Fruit fly (Drosophila melanogaster) whole organism, embryonic: ENCODE data around the gene CG42815.

ENCODE experiments used
- CG10267 ChIP-seq: fragments of 200-800 bp; sonication (Bioruptor generic); optimal IDR thresholded peaks from 2 replicates; lab custom pipeline; 2018; ENCODE audit warnings: missing biosample characterization, mild to moderate bottlenecking, missing genetic modification characterization, moderate library complexity
- CG10366 ChIP-seq: fragments of 200-800 bp; sonication (Bioruptor generic); IDR thresholded peaks from 2 replicates; pipeline ENCODE4 v1.3.6; 2022; ENCODE audit warnings: missing biosample characterization, missing genetic modification characterization
- CG10959 ChIP-seq: fragments of 200-800 bp; sonication (Bioruptor generic); IDR thresholded peaks from 2 replicates; pipeline ENCODE4 v1.3.6; 2022; ENCODE audit warnings: missing biosample characterization, missing genetic modification characterization
- CG12219 ChIP-seq: fragments of 200-800 bp; sonication (Bioruptor generic); optimal IDR thresholded peaks from 3 replicates; lab custom pipeline; 2018; ENCODE audit warnings: missing biosample characterization, mild to moderate bottlenecking, missing genetic modification characterization
- CG12236 ChIP-seq: fragments of 200-800 bp; sonication (Bioruptor generic); optimal IDR thresholded peaks from 2 replicates; lab custom pipeline; 2016; ENCODE audit warnings: missing biosample characterization, missing genetic modification characterization
- CG17186 ChIP-seq: fragments of 200-800 bp; sonication (Bioruptor generic); optimal IDR thresholded peaks from 3 replicates; lab custom pipeline; 2017; ENCODE audit warnings: missing biosample characterization, missing genetic modification reagents, missing genetic modification characterization
- CG3065 ChIP-seq: fragments of 200-800 bp; sonication (Bioruptor generic); optimal IDR thresholded peaks from 2 replicates; lab custom pipeline; 2016; ENCODE audit warnings: missing biosample characterization, missing genetic modification characterization
- CG4360 ChIP-seq: fragments of 200-800 bp; sonication (Bioruptor generic); IDR thresholded peaks from 2 replicates; pipeline ENCODE4 v1.3.6; 2022; ENCODE audit warnings: missing biosample characterization, missing genetic modification characterization
- CG4730 ChIP-seq: fragments of 200-800 bp; sonication (Bioruptor generic); IDR thresholded peaks from 2 replicates; pipeline ENCODE4 v1.3.6; 2022; ENCODE audit warnings: missing biosample characterization, missing genetic modification characterization
- CG6791 ChIP-seq: fragments of 200-800 bp; sonication (Bioruptor generic); IDR thresholded peaks from 3 replicates; pipeline ENCODE4 v1.3.6; 2022; ENCODE audit warnings: missing biosample characterization, missing genetic modification characterization; ENCODE audit not compliant: partially characterized antibody
- CG7357 ChIP-seq: fragments of 200-800 bp; sonication (Bioruptor generic); IDR thresholded peaks from 3 replicates; pipeline ENCODE4 v1.3.6; 2022; ENCODE audit warnings: missing biosample characterization, missing genetic modification characterization
- CG9215 ChIP-seq: fragments of 200-800 bp; sonication (Bioruptor generic); IDR thresholded peaks from 2 replicates; pipeline ENCODE4 v1.3.6; 2022; ENCODE audit warnings: missing biosample characterization, missing genetic modification characterization
- CTCF ChIP-seq: fragments of 200-800 bp; sonication (Bioruptor generic); optimal IDR thresholded peaks from 2 replicates; lab custom pipeline; 2017; ENCODE audit warnings: missing biosample characterization, mild to moderate bottlenecking, missing genetic modification characterization, moderate library complexity
- CkIIα-i1 ChIP-seq: fragments of 200-800 bp; sonication (Bioruptor generic); IDR thresholded peaks from 2 replicates; pipeline ENCODE4 v1.3.6; 2022; ENCODE audit warnings: missing biosample characterization, missing genetic modification characterization
- D ChIP-seq, 2 experiments: fragments of 200-800 bp in 1 of 2; fragments of >200 bp in 1 of 2; sonication (Bioruptor generic) in 1 of 2; optimal IDR thresholded peaks; 2 replicates in 1 of 2; 3 replicates in 1 of 2; lab custom pipeline; 2017; ENCODE audit warnings: mild to moderate bottlenecking in 1 of 2, missing biosample characterization in 1 of 2, missing genetic modification characterization in 1 of 2, missing genetic modification reagents in 1 of 2
- D19B ChIP-seq: fragments of 200-800 bp; sonication (Bioruptor generic); optimal IDR thresholded peaks from 2 replicates; lab custom pipeline; 2017; ENCODE audit warnings: missing biosample characterization, mild to moderate bottlenecking, missing genetic modification characterization
- E2f2 ChIP-seq: fragments of 200-800 bp; sonication (Bioruptor generic); IDR thresholded peaks from 2 replicates; pipeline ENCODE4 v1.3.6; 2022; ENCODE audit warnings: missing biosample characterization, missing genetic modification characterization
- Ets65A ChIP-seq: fragments of 200-800 bp; sonication (Bioruptor generic); peaks from one replicate; lab custom pipeline; 2016; ENCODE audit warnings: missing biosample characterization, missing genetic modification characterization
- Hand ChIP-seq: fragments of 200-800 bp; sonication (Bioruptor generic); optimal IDR thresholded peaks from 2 replicates; lab custom pipeline; 2017; ENCODE audit warnings: mild to moderate bottlenecking, missing biosample characterization, missing genetic modification reagents, missing genetic modification characterization
- Hey ChIP-seq: fragments of 200-800 bp; sonication (Bioruptor generic); optimal IDR thresholded peaks from 3 replicates; lab custom pipeline; 2018; ENCODE audit warnings: missing biosample characterization, mild to moderate bottlenecking, missing genetic modification characterization
- HmgD ChIP-seq: fragments of 200-800 bp; sonication (Bioruptor generic); optimal IDR thresholded peaks from 3 replicates; lab custom pipeline; 2016; ENCODE audit warnings: missing biosample characterization, missing genetic modification characterization
- Nf-YB ChIP-seq: fragments of 200-800 bp; sonication (Bioruptor generic); optimal IDR thresholded peaks from 3 replicates; lab custom pipeline; 2019; ENCODE audit warnings: missing biosample characterization, mild to moderate bottlenecking, missing genetic modification characterization, moderate library complexity
- Nf-YC ChIP-seq: fragments of 200-800 bp; optimal IDR thresholded peaks from 3 replicates; lab custom pipeline; 2019; ENCODE audit warnings: missing biosample characterization, mild to moderate bottlenecking, missing genetic modification characterization, moderate library complexity
- Pdp1 ChIP-seq, 2 experiments: fragments of 200-800 bp; sonication (Bioruptor generic); optimal IDR thresholded peaks; 3 replicates each; lab custom pipeline; 2016; ENCODE audit warnings: missing biosample characterization in 2 of 2, missing genetic modification characterization in 2 of 2, mild to moderate bottlenecking in 1 of 2, moderate library complexity in 1 of 2
- Rx ChIP-seq: fragments of 200-800 bp; sonication (Bioruptor generic); IDR thresholded peaks from 2 replicates; pipeline ENCODE4 v1.3.6; 2022; ENCODE audit warnings: missing biosample characterization, missing genetic modification characterization
- ash1 ChIP-seq: fragments of 200-800 bp; sonication (Bioruptor generic); optimal IDR thresholded peaks from 2 replicates; lab custom pipeline; 2018; ENCODE audit warnings: missing biosample characterization, mild to moderate bottlenecking, missing genetic modification characterization
- bab2 ChIP-seq: fragments of 200-800 bp; sonication (Bioruptor generic); optimal IDR thresholded peaks from 2 replicates; lab custom pipeline; 2016; ENCODE audit warnings: missing biosample characterization, missing genetic modification characterization
- croc ChIP-seq: fragments of 200-800 bp; sonication (Bioruptor generic); conservative IDR thresholded peaks from 3 replicates; pipeline ENCODE4 v1.3.6; 2022; ENCODE audit warnings: missing biosample characterization, missing genetic modification characterization
- dpn ChIP-seq, 2 experiments: fragments of 200-800 bp; sonication (Bioruptor generic); optimal IDR thresholded peaks; 3 replicates each; lab custom pipeline; 2016; ENCODE audit warnings: missing biosample characterization in 2 of 2, missing genetic modification characterization in 2 of 2
- gcm2 ChIP-seq: fragments of 200-800 bp; sonication (Bioruptor generic); optimal IDR thresholded peaks from 2 replicates; lab custom pipeline; 2016; ENCODE audit warnings: missing biosample characterization, missing genetic modification characterization
- grau ChIP-seq: fragments of 200-800 bp; optimal IDR thresholded peaks from 3 replicates; lab custom pipeline; 2019; ENCODE audit warnings: missing biosample characterization, mild to moderate bottlenecking, missing genetic modification characterization, moderate library complexity
- gro ChIP-seq: fragments of 200-800 bp; sonication (Bioruptor generic); optimal IDR thresholded peaks from 2 replicates; lab custom pipeline; 2016; ENCODE audit warnings: missing biosample characterization, missing genetic modification characterization
- gsb ChIP-seq: fragments of 200-800 bp; sonication (Bioruptor generic); IDR thresholded peaks from 2 replicates; pipeline ENCODE4 v1.3.6; 2022; ENCODE audit warnings: missing biosample characterization, missing genetic modification characterization
- jigr1 ChIP-seq: fragments of 200-800 bp; sonication (Bioruptor generic); IDR thresholded peaks from 3 replicates; pipeline ENCODE4 v1.3.6; 2022; ENCODE audit warnings: missing biosample characterization, missing genetic modification characterization
- jing ChIP-seq: fragments of 200-800 bp; sonication (Bioruptor generic); optimal IDR thresholded peaks from 2 replicates; lab custom pipeline; 2018; ENCODE audit warnings: missing biosample characterization, mild to moderate bottlenecking, missing genetic modification characterization
- knrl ChIP-seq: fragments of 200-800 bp; sonication (Bioruptor generic); IDR thresholded peaks from 3 replicates; pipeline ENCODE4 v1.3.6; 2022; ENCODE audit warnings: missing biosample characterization, missing genetic modification characterization; ENCODE audit not compliant: partially characterized antibody
- lola ChIP-seq, 3 experiments: fragments of >200 bp in 2 of 3; fragments of 200-800 bp in 1 of 3; sonication (Bioruptor generic) in 1 of 3; optimal IDR thresholded peaks; 2 replicates each; lab custom pipeline; 2017 to 2019; ENCODE audit warnings: missing biosample characterization in 3 of 3, missing genetic modification characterization in 3 of 3, mild to moderate bottlenecking in 1 of 3, moderate library complexity in 1 of 3
- lov ChIP-seq, 2 experiments: fragments of 200-800 bp in 1 of 2; fragments of >200 bp in 1 of 2; sonication (Bioruptor generic) in 1 of 2; IDR thresholded peaks in 1 of 2; optimal IDR thresholded peaks in 1 of 2; 2 replicates in 1 of 2; 3 replicates in 1 of 2; pipeline versions ENCODE4 v1.3.6 to Lab custom; 2017 to 2022; ENCODE audit warnings: missing biosample characterization in 1 of 2, missing genetic modification characterization in 1 of 2
- oc ChIP-seq: fragments of 200-800 bp; sonication (Bioruptor generic); optimal IDR thresholded peaks from 2 replicates; lab custom pipeline; 2018; ENCODE audit warnings: missing biosample characterization, mild to moderate bottlenecking, missing genetic modification characterization, moderate library complexity
- pfk ChIP-seq: fragments of 200-800 bp; sonication (Bioruptor generic); optimal IDR thresholded peaks from 2 replicates; lab custom pipeline; 2018; ENCODE audit warnings: missing biosample characterization, mild to moderate bottlenecking, missing genetic modification characterization, moderate library complexity
- phol ChIP-seq: fragments of 200-800 bp; sonication (Bioruptor generic); optimal IDR thresholded peaks from 3 replicates; lab custom pipeline; 2018; ENCODE audit warnings: missing biosample characterization, mild to moderate bottlenecking, missing genetic modification characterization, moderate library complexity
- scrt ChIP-seq: fragments of 200-800 bp; sonication (Bioruptor generic); optimal IDR thresholded peaks from 2 replicates; lab custom pipeline; 2018; ENCODE audit warnings: missing biosample characterization, mild to moderate bottlenecking, missing genetic modification characterization, moderate library complexity
- seq ChIP-seq: fragments of 200-800 bp; sonication (Bioruptor generic); IDR thresholded peaks from 2 replicates; pipeline ENCODE4 v1.3.6; 2022; ENCODE audit warnings: missing biosample characterization, missing genetic modification characterization
- ssp ChIP-seq: fragments of 200-800 bp; sonication (Bioruptor generic); IDR thresholded peaks from 2 replicates; pipeline ENCODE4 v1.3.6; 2022; ENCODE audit warnings: missing biosample characterization, missing genetic modification characterization
- toy ChIP-seq: fragments of 200-800 bp; sonication (Bioruptor generic); IDR thresholded peaks from 2 replicates; pipeline ENCODE4 v1.3.6; 2022; ENCODE audit warnings: missing biosample characterization, missing genetic modification characterization
- vfl ChIP-seq: fragments of 200-800 bp; sonication (Bioruptor generic); optimal IDR thresholded peaks from 2 replicates; lab custom pipeline; 2016; ENCODE audit warnings: missing biosample characterization, missing genetic modification characterization
- vnd ChIP-seq: fragments of 200-800 bp; sonication (Bioruptor generic); IDR thresholded peaks from 3 replicates; pipeline ENCODE4 v1.3.6; 2022; ENCODE audit warnings: missing biosample characterization, missing genetic modification characterization; ENCODE audit not compliant: partially characterized antibody

CG42815 gene

DNA sequence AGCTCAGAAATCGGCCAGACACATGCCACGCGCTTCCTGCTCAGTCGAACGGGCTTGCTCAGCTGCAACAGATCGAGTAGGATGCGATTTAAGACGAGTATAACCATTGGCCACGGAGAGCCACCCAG lies 33.3 kb downstream of the CG42815 start, which contains the start of gene CG32182:
Gene CG32182, plus strand, starts transcription at position 29 of the 128 bp plus-strand sequence.
- TF ChIP-seq jing (GFP tag; lab: Kevin White, UChicago), result no peak
- TF ChIP-seq HmgD (GFP tag; lab: Kevin White, UChicago), result no peak
- TF ChIP-seq CG4730 (GFP tag; lab: Robert Waterston, UW), result no peak
- no peak for TF ChIP-seq CG10366 (GFP tag; lab: Robert Waterston, UW)
- TF ChIP-seq lov (optimal IDR thresholded peaks at IDR 0.05; lab: Kevin White, UChicago), result no peak
- 0 out of 3 replicates have a peak, but pooled peaks have one; percentile 2 for TF ChIP-seq lov (GFP tag; IDR thresholded peaks at IDR 0.05; lab: Robert Waterston, UW)
- TF ChIP-seq knrl (GFP tag; lab: Robert Waterston, UW), result no peak
- no peak for TF ChIP-seq bab2 (GFP tag; lab: Kevin White, UChicago)
- TF ChIP-seq grau (tag; lab: Kevin White, UChicago), result no peak
- 0 out of 3 replicates have a peak, but pooled peaks have one; percentile 3 for TF ChIP-seq CG6791

DNA sequence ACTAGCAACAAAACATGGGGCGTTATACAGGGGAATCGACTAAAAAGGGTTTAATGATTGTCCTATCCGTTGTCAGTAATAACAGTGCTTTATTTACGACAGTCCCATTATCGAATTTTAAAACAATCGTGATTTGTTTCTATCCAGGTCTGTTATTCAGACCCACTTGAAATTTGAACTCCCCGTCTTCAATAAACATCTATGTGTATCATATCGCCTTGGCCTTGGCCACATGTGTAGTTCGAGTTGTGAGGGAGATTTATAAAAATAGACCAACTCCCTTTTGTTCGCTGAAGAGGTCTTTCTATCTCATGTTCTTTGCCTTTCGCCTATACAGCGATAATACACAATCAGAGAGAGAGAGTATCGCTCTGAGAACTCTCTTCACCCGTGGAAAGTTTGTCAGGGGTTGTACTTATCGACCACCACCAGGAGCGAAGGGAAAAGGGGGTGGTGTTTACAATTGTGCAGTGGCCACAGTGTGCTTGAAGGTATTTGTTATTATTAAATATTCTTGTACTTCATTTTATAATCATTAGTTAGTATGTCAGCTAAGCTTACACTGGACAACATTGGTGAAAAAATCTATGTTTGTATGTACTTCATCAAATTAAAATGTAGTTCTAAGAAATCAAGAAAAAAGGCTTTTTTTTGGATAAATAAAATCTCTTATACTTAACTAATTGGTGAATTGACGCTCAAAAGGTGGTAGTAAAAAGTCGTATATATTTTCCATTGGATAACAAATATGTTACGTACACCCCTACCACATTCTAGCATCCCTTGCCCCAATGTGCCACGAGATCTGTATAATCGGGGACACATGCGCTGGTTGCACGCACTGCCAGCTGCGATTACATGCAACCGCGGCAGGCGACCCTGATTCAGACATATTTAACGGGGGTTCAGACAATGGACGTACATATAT lies 33.9 kb downstream of the CG42815 start:
- no peak for TF ChIP-seq vfl
- no peak for TF ChIP-seq D19B
- TF ChIP-seq Nf-YB (GFP tag; lab: Kevin White, UChicago), result peak; percentile 64
- TF ChIP-seq Hey, result peak; percentile 35
- peak; percentile 14 for TF ChIP-seq scrt (GFP tag; lab: Kevin White, UChicago)
- TF ChIP-seq CG4360 (GFP tag; lab: Robert Waterston, UW), result peak; percentile 28; the same call in 1 of the 2 replicates
- peak in 1 of 3 experiments; percentile 96 for TF ChIP-seq lola (GFP tag; optimal IDR thresholded peaks at IDR 0.05; lab: Kevin White, UChicago)
- no peak for TF ChIP-seq CG9215 (GFP tag; lab: Robert Waterston, UW)
- peak; percentile 38; the same call in 1 of the 2 replicates for TF ChIP-seq ssp (GFP tag; lab: Robert Waterston, UW)
- no peak for TF ChIP-seq toy (GFP tag; lab: Robert Waterston, UW)
- TF ChIP-seq CG3065, result peak; percentile 51
- TF ChIP-seq CG12219 (GFP tag; lab: Kevin White, UChicago), result peak; percentile 72
- TF ChIP-seq Pdp1 (GFP tag; optimal IDR thresholded peaks at IDR 0.05; lab: Kevin White, UChicago), result peak; percentile 59 to 65
- peak; percentile 55 for TF ChIP-seq CG12236
- no peak for TF ChIP-seq vnd (GFP tag; lab: Robert Waterston, UW)
- TF ChIP-seq Rx, result peak; percentile 57; the same call in 1 of the 2 replicates
- TF ChIP-seq Ets65A (GFP tag; lab: Kevin White, UChicago), result peak; percentile 75
- TF ChIP-seq E2f2, result peak; percentile 51; the same call in 1 of the 2 replicates
- TF ChIP-seq pfk (GFP tag; lab: Kevin White, UChicago), result no peak
- TF ChIP-seq gcm2 (GFP tag; lab: Kevin White, UChicago), result no peak
- TF ChIP-seq dpn (GFP tag; optimal IDR thresholded peaks at IDR 0.05; lab: Kevin White, UChicago), result peak; percentile 34 to 67
- TF ChIP-seq oc (tag; lab: Kevin White, UChicago), result peak; percentile 64
- peak; percentile 36 for TF ChIP-seq Hand
- TF ChIP-seq jigr1, result peak; percentile 35; the same call in 1 of the 3 replicates
- peak; percentile 57 for TF ChIP-seq CG17186
- TF ChIP-seq CG7357 (GFP tag; lab: Robert Waterston, UW), result peak; percentile 59; the same call in 1 of the 3 replicates
- peak; percentile 85 for TF ChIP-seq CG10267 (tag; lab: Kevin White, UChicago)
- no peak for TF ChIP-seq ash1 (GFP tag; lab: Kevin White, UChicago)
- peak; percentile 92 for TF ChIP-seq phol (tag; lab: Kevin White, UChicago)
- no peak for TF ChIP-seq gro (GFP tag; lab: Kevin White, UChicago)
- peak; percentile 70 for TF ChIP-seq CG10959 (GFP tag; lab: Robert Waterston, UW)
- TF ChIP-seq croc, result peak; percentile 83
- no peak for TF ChIP-seq gsb
- TF ChIP-seq CkIIα-i1 (GFP tag; lab: Robert Waterston, UW), result no peak
- no peak for TF ChIP-seq D (optimal IDR thresholded peaks at IDR 0.05; lab: Kevin White, UChicago)
- peak; percentile 94 for TF ChIP-seq D (GFP tag; optimal IDR thresholded peaks at IDR 0.05; lab: Kevin White, UChicago)
- TF ChIP-seq Nf-YC (tag; lab: Kevin White, UChicago), result no peak
- peak; percentile 54 for TF ChIP-seq seq (GFP tag; lab: Robert Waterston, UW)
- TF ChIP-seq CTCF (GFP tag; lab: Kevin White, UChicago), result peak; percentile 52
